Worm (Caenorhabditis elegans) whole organism, young adult: ENCODE data around the gene nhr-26.

Experiments used
- B0035.1 ChIP-seq: sonication (generic microtip); optimal IDR thresholded peaks from 2 replicates; lab custom pipeline; 2016; ENCODE audit warnings: missing genetic modification characterization, mild to moderate bottlenecking, missing compliant biosample characterization, missing genotype, missing genetic modification reagents
- C06A6.2 ChIP-seq: fragments of 200-800 bp; sonication (Bioruptor generic); conservative IDR thresholded peaks from 2 replicates; pipeline ENCODE4 v1.3.6; 2022; ENCODE audit warnings: missing genetic modification characterization, missing compliant biosample characterization
- F22D6.2 ChIP-seq: sonication (generic microtip); optimal IDR thresholded peaks from 2 replicates; lab custom pipeline; 2016; ENCODE audit warnings: mild to moderate bottlenecking, missing genetic modification characterization, missing compliant biosample characterization
- F39B2.1 ChIP-seq: fragments of 200-800 bp; sonication (Bioruptor generic); IDR thresholded peaks from 2 replicates; pipeline ENCODE4 v1.3.6; 2022; ENCODE audit warnings: missing genetic modification reagents, missing genetic modification characterization, missing compliant biosample characterization
- F52B5.7 ChIP-seq: sonication (generic microtip); optimal IDR thresholded peaks from 2 replicates; lab custom pipeline; 2016; ENCODE audit warnings: mild to moderate bottlenecking, missing genetic modification characterization, missing compliant biosample characterization
- Y56A3A.18 ChIP-seq: fragments of 200-800 bp; sonication (Bioruptor generic); IDR thresholded peaks from 2 replicates; pipeline ENCODE4 v1.3.6; 2022; ENCODE audit warnings: missing genetic modification reagents, missing genetic modification characterization, missing compliant biosample characterization
- ama-1 ChIP-seq, 3 experiments: fragments of 150-350 bp in 1 of 3; sonication (generic microtip) in 2 of 3; optimal IDR thresholded peaks; 2 replicates each; lab custom pipeline; 2014 to 2018; ENCODE audit warnings: missing biosample characterization in 2 of 3, missing genetic modification characterization in 2 of 3, missing genetic modification reagents in 2 of 3
- atf-7 ChIP-seq: sonication (generic microtip); optimal IDR thresholded peaks from 2 replicates; lab custom pipeline; 2017; ENCODE audit warnings: mild to moderate bottlenecking, missing genetic modification characterization, missing compliant biosample characterization
- attf-6 ChIP-seq: fragments of 200-800 bp; sonication (Bioruptor generic); IDR thresholded peaks from 2 replicates; pipeline ENCODE4 v1.3.6; 2022; ENCODE audit warnings: missing genetic modification reagents, missing genetic modification characterization, missing compliant biosample characterization
- bed-1 ChIP-seq: fragments of 200-800 bp; sonication (Bioruptor generic); IDR thresholded peaks from 2 replicates; pipeline ENCODE4 v1.3.6; 2022; ENCODE audit warnings: missing genetic modification reagents, missing genetic modification characterization, missing compliant biosample characterization
- ceh-100 ChIP-seq: fragments of 200-800 bp; sonication (Bioruptor generic); IDR thresholded peaks from 2 replicates; pipeline ENCODE4 v1.3.6; 2022; ENCODE audit warnings: missing genetic modification reagents, missing genetic modification characterization, missing compliant biosample characterization
- ceh-91 ChIP-seq: fragments of 200-800 bp; sonication (Bioruptor generic); IDR thresholded peaks from 2 replicates; pipeline ENCODE4 v1.3.6; 2022; ENCODE audit warnings: missing genetic modification reagents, missing genetic modification characterization, missing compliant biosample characterization
- chd-7 ChIP-seq: sonication (generic microtip); optimal IDR thresholded peaks from 2 replicates; lab custom pipeline; 2016; ENCODE audit warnings: mild to moderate bottlenecking, missing genetic modification characterization, moderate library complexity, missing compliant biosample characterization
- efl-1 ChIP-seq: fragments of 150-350 bp; optimal IDR thresholded peaks from 2 replicates; lab custom pipeline; 2014; ENCODE audit warnings: missing biosample characterization, missing genetic modification reagents, missing genetic modification characterization
- egrh-3 ChIP-seq: fragments of 200-800 bp; sonication (Bioruptor generic); IDR thresholded peaks from 2 replicates; pipeline ENCODE4 v1.3.6; 2022; ENCODE audit warnings: missing genetic modification reagents, missing genetic modification characterization, missing compliant biosample characterization
- hlh-26 ChIP-seq: fragments of 200-800 bp; sonication (Bioruptor generic); conservative IDR thresholded peaks from 2 replicates; pipeline ENCODE4 v1.3.6; 2022; ENCODE audit warnings: missing genetic modification reagents, missing genetic modification characterization, missing compliant biosample characterization
- hrde-1 ChIP-seq: sonication (generic microtip); optimal IDR thresholded peaks from 2 replicates; lab custom pipeline; 2016; ENCODE audit warnings: missing genetic modification characterization, mild to moderate bottlenecking, missing compliant biosample characterization, moderate library complexity, missing genotype, missing genetic modification reagents, borderline replicate concordance
- hsf-1 ChIP-seq: fragments of 200-800 bp; sonication (Bioruptor generic); IDR thresholded peaks from 2 replicates; pipeline ENCODE4 v1.3.6; 2022; ENCODE audit warnings: missing genetic modification reagents, missing genetic modification characterization, missing compliant biosample characterization
- let-526 ChIP-seq: fragments of 200-800 bp; sonication (Bioruptor generic); IDR thresholded peaks from 2 replicates; pipeline ENCODE4 v1.3.6; 2022; ENCODE audit warnings: missing genetic modification reagents, missing genetic modification characterization, missing compliant biosample characterization
- lin-26 ChIP-seq: fragments of 200-800 bp; sonication (Bioruptor generic); IDR thresholded peaks from 2 replicates; pipeline ENCODE4 v1.3.6; 2022; ENCODE audit warnings: missing genetic modification reagents, missing genetic modification characterization, missing compliant biosample characterization
- lin-35 ChIP-seq, 3 experiments: fragments of 150-350 bp in 2 of 3; sonication (generic microtip) in 1 of 3; optimal IDR thresholded peaks; 2 replicates each; lab custom pipeline; 2014 to 2018; ENCODE audit warnings: missing biosample characterization in 3 of 3, missing genetic modification characterization in 3 of 3, missing genetic modification reagents in 3 of 3
- lin-40 ChIP-seq: sonication (generic microtip); optimal IDR thresholded peaks from 2 replicates; lab custom pipeline; 2016; ENCODE audit warnings: missing genetic modification characterization, mild to moderate bottlenecking, missing compliant biosample characterization, missing genotype, missing genetic modification reagents
- lin-54 ChIP-seq: fragments of 200-800 bp; sonication (Bioruptor generic); optimal IDR thresholded peaks from 2 replicates; lab custom pipeline; 2018; ENCODE audit warnings: mild to moderate bottlenecking, missing genetic modification characterization, missing compliant biosample characterization
- lir-1 ChIP-seq: fragments of 200-800 bp; sonication (Bioruptor generic); conservative IDR thresholded peaks from 2 replicates; pipeline ENCODE4 v1.3.6; 2022; ENCODE audit warnings: missing genetic modification reagents, missing genetic modification characterization, missing compliant biosample characterization
- lsl-1 ChIP-seq: fragments of 200-800 bp; sonication (Bioruptor generic); optimal IDR thresholded peaks from 2 replicates; lab custom pipeline; 2018; ENCODE audit warnings: mild to moderate bottlenecking, missing genetic modification characterization, moderate library complexity, missing compliant biosample characterization
- madf-10 ChIP-seq: sonication (generic microtip); optimal IDR thresholded peaks from 2 replicates; lab custom pipeline; 2016; ENCODE audit warnings: mild to moderate bottlenecking, missing genetic modification characterization, missing compliant biosample characterization
- madf-6 ChIP-seq: fragments of 200-800 bp; sonication (Bioruptor generic); IDR thresholded peaks from 2 replicates; pipeline ENCODE4 v1.3.6; 2022; ENCODE audit warnings: missing genetic modification reagents, missing genetic modification characterization, missing compliant biosample characterization
- madf-8 ChIP-seq: fragments of 200-800 bp; sonication (Bioruptor generic); conservative IDR thresholded peaks from 2 replicates; pipeline ENCODE4 v1.3.6; 2022; ENCODE audit warnings: missing genetic modification reagents, missing genetic modification characterization, missing compliant biosample characterization
- mes-4 ChIP-seq: sonication (generic microtip); optimal IDR thresholded peaks from 2 replicates; lab custom pipeline; 2016; ENCODE audit warnings: missing genotype, missing genetic modification characterization, missing compliant biosample characterization
- nfya-2 ChIP-seq: fragments of 200-800 bp; sonication (Bioruptor generic); IDR thresholded peaks from 2 replicates; pipeline ENCODE4 v1.3.6; 2022; ENCODE audit warnings: missing genetic modification reagents, missing genetic modification characterization, missing compliant biosample characterization
- nhr-179 ChIP-seq: sonication (generic microtip); optimal IDR thresholded peaks from 2 replicates; lab custom pipeline; 2016; ENCODE audit warnings: mild to moderate bottlenecking, missing genetic modification characterization, missing compliant biosample characterization
- nhr-80 ChIP-seq: sonication (generic microtip); optimal IDR thresholded peaks from 2 replicates; lab custom pipeline; 2016; ENCODE audit warnings: missing genetic modification characterization, missing compliant biosample characterization
- nhr-90 ChIP-seq: sonication (generic microtip); optimal IDR thresholded peaks from 2 replicates; lab custom pipeline; 2016; ENCODE audit warnings: missing genotype, mild to moderate bottlenecking, missing genetic modification characterization, missing compliant biosample characterization
- pbrm-1 ChIP-seq: fragments of 200-800 bp; sonication (Bioruptor generic); IDR thresholded peaks from 2 replicates; pipeline ENCODE4 v1.3.6; 2022; ENCODE audit warnings: missing genetic modification reagents, missing genetic modification characterization, missing compliant biosample characterization
- pha-4 ChIP-seq: fragments of 150-350 bp; sonication (generic microtip); optimal IDR thresholded peaks from 2 replicates; lab custom pipeline; 2014; ENCODE audit warnings: missing biosample characterization, missing genetic modification reagents, missing genetic modification characterization
- rpc-1 ChIP-seq, 2 experiments: fragments of 150-350 bp in 1 of 2; sonication (generic microtip) in 1 of 2; optimal IDR thresholded peaks; 2 replicates each; lab custom pipeline; 2014 to 2018; ENCODE audit warnings: missing biosample characterization in 1 of 2, missing genetic modification characterization in 1 of 2, missing genetic modification reagents in 1 of 2, missing genotype in 1 of 2
- snpc-1.1 ChIP-seq: sonication (generic microtip); optimal IDR thresholded peaks from 2 replicates; lab custom pipeline; 2017; ENCODE audit warnings: missing genetic modification characterization, mild to moderate bottlenecking, missing compliant biosample characterization, antibody characterized with exemption, moderate library complexity, missing genotype, missing genetic modification reagents; ENCODE audit not compliant: insufficient read depth
- snpc-1.3 ChIP-seq: sonication (generic microtip); optimal IDR thresholded peaks from 2 replicates; lab custom pipeline; 2017; ENCODE audit warnings: missing genetic modification characterization, mild to moderate bottlenecking, missing compliant biosample characterization, antibody characterized with exemption, moderate library complexity, missing genotype, missing genetic modification reagents; ENCODE audit not compliant: insufficient read depth
- snpc-4 ChIP-seq, 5 experiments: fragments of 150-350 bp in 1 of 5; sonication (generic microtip) in 4 of 5; optimal IDR thresholded peaks; 2 replicates each; lab custom pipeline; 2014 to 2018; ENCODE audit warnings: missing genetic modification characterization in 5 of 5, missing biosample characterization in 3 of 5, antibody characterized with exemption in 2 of 5, mild to moderate bottlenecking in 2 of 5, missing compliant biosample characterization in 2 of 5, missing genotype in 2 of 5, moderate library complexity in 2 of 5, missing genetic modification reagents in 1 of 5
- somi-1 ChIP-seq: fragments of 200-800 bp; sonication (Bioruptor generic); optimal IDR thresholded peaks from 2 replicates; lab custom pipeline; 2018; ENCODE audit warnings: mild to moderate bottlenecking, missing genetic modification characterization, missing compliant biosample characterization
- sptf-2 ChIP-seq: fragments of 200-800 bp; sonication (Bioruptor generic); optimal IDR thresholded peaks from 2 replicates; lab custom pipeline; 2018; ENCODE audit warnings: mild to moderate bottlenecking, missing genetic modification characterization, missing compliant biosample characterization
- tbx-9 ChIP-seq: sonication (generic microtip); optimal IDR thresholded peaks from 2 replicates; lab custom pipeline; 2016; ENCODE audit warnings: borderline replicate concordance, missing genetic modification characterization, inconsistent platforms, missing compliant biosample characterization
- xnd-1 ChIP-seq: sonication (generic microtip); optimal IDR thresholded peaks from 2 replicates; lab custom pipeline; 2016; ENCODE audit warnings: missing genotype, missing genetic modification reagents, missing genetic modification characterization, missing compliant biosample characterization
- zim-3 ChIP-seq: sonication (generic microtip); optimal IDR thresholded peaks from 2 replicates; lab custom pipeline; 2017; ENCODE audit warnings: mild to moderate bottlenecking, missing genetic modification characterization, moderate library complexity, missing compliant biosample characterization
- ztf-22 ChIP-seq: fragments of 200-800 bp; sonication (Bioruptor generic); optimal IDR thresholded peaks from 2 replicates; lab custom pipeline; 2018; ENCODE audit warnings: mild to moderate bottlenecking, missing genetic modification characterization, moderate library complexity, missing compliant biosample characterization
- ztf-28 ChIP-seq: fragments of 200-800 bp; sonication (Bioruptor generic); IDR thresholded peaks from 2 replicates; pipeline ENCODE4 v1.3.6; 2022; ENCODE audit warnings: missing genetic modification reagents, missing genetic modification characterization, missing compliant biosample characterization

Gene nhr-26

DNA sequence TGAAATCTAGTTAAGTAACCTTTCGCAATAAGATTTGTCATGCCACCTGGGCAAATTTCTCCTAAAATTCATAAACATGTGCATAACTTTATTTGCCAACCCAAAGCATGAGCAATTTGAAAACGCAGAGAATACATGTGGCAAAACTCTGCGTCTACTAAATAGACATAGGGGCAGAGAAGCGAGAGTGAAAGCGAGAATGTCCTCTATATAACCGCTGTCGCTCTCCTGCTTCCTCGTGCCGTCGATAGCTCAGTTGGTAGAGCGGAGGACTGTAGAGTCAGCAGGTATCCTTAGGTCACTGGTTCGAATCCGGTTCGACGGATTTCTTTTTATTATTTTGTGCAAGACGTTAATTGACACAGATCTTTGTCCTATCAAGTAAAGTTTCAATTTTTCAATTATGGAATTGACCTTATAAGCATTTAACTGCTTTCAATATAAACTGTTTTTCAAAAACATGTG is 35.2 kb downstream of the nhr-26 start:
- no peak for TF ChIP-seq hlh-26 (GFP tag; lab: Robert Waterston, UW)
- peak; percentile 90 for TF ChIP-seq ama-1 (optimal IDR thresholded peaks at IDR 0.05; lab: Kevin White, UChicago)
- TF ChIP-seq ama-1 (GFP tag; optimal IDR thresholded peaks at IDR 0.05; lab: Kevin White, UChicago) = peak; percentile 50 to 54
- peak; percentile 85 for TF ChIP-seq C06A6.2 (GFP tag; lab: Robert Waterston, UW)
- peak; percentile 73 for TF ChIP-seq atf-7 (tag; lab: Kevin White, UChicago)
- TF ChIP-seq nhr-90 (tag; lab: Kevin White, UChicago) = peak; percentile 93
- peak; percentile 77 for TF ChIP-seq madf-10
- TF ChIP-seq xnd-1 (tag; lab: Kevin White, UChicago) = no peak
- TF ChIP-seq snpc-4 (GFP tag; optimal IDR thresholded peaks at IDR 0.05; lab: Kevin White, UChicago) = peak; percentile 79
- peak in 3 of 4 experiments; percentile 45 to 76 (median 62) for TF ChIP-seq snpc-4 (tag; optimal IDR thresholded peaks at IDR 0.05; lab: Kevin White, UChicago)
- peak; percentile 1 for TF ChIP-seq lsl-1
- peak in 1 of 3 experiments; percentile 82 for TF ChIP-seq lin-35 (GFP tag; optimal IDR thresholded peaks at IDR 0.05; lab: Kevin White, UChicago)
- TF ChIP-seq pbrm-1 = peak; percentile 86
- peak; percentile 95 for TF ChIP-seq rpc-1 (optimal IDR thresholded peaks at IDR 0.05; lab: Kevin White, UChicago)
- peak; percentile 96 for TF ChIP-seq rpc-1 (tag; optimal IDR thresholded peaks at IDR 0.05; lab: Kevin White, UChicago)
- TF ChIP-seq tbx-9 (tag; lab: Kevin White, UChicago) = peak; percentile 86
- TF ChIP-seq zim-3 = peak; percentile 90
- peak; percentile 40 for TF ChIP-seq F22D6.2 (tag; lab: Kevin White, UChicago)
- peak; percentile 89 for TF ChIP-seq F52B5.7
- peak; percentile 91 for TF ChIP-seq Y56A3A.18 (GFP tag; lab: Robert Waterston, UW)
- peak; percentile 55 for TF ChIP-seq hrde-1 (tag; lab: Kevin White, UChicago)
- TF ChIP-seq somi-1 (GFP tag; lab: Kevin White, UChicago) = peak; percentile 71
- TF ChIP-seq mes-4 (tag; lab: Kevin White, UChicago) = peak; percentile 85
- TF ChIP-seq pha-4 (tag; lab: Kevin White, UChicago) = no peak
- TF ChIP-seq bed-1 = peak; percentile 79
- no peak; the same call in 1 of the 2 replicates for TF ChIP-seq madf-8 (GFP tag; lab: Robert Waterston, UW)
- peak; percentile 1 for TF ChIP-seq snpc-1.1 (tag; lab: Kevin White, UChicago)
- peak; percentile 75 for TF ChIP-seq B0035.1 (tag; lab: Kevin White, UChicago)
- peak; percentile 76 for TF ChIP-seq lin-54 (GFP tag; lab: Kevin White, UChicago)
- no peak; the same call in 1 of the 2 replicates for TF ChIP-seq ceh-91
- peak; percentile 11 for TF ChIP-seq sptf-2 (GFP tag; lab: Kevin White, UChicago)
- peak; percentile 96 for TF ChIP-seq lin-26 (GFP tag; lab: Robert Waterston, UW)
- peak; percentile 85 for TF ChIP-seq lin-40 (tag; lab: Kevin White, UChicago)
- no peak for TF ChIP-seq nfya-2 (GFP tag; lab: Robert Waterston, UW)
- peak; percentile 78 for TF ChIP-seq snpc-1.3 (tag; lab: Kevin White, UChicago)
- peak; percentile 39; the same call in 1 of the 2 replicates for TF ChIP-seq hsf-1 (GFP tag; lab: Robert Waterston, UW)
- TF ChIP-seq attf-6 (GFP tag; lab: Robert Waterston, UW) = 0 out of 2 replicates have a peak, but pooled peaks have one; percentile 50
- peak; percentile 85 for TF ChIP-seq ztf-28
- TF ChIP-seq let-526 (GFP tag; lab: Robert Waterston, UW) = peak; percentile 90
- peak; percentile 81 for TF ChIP-seq nhr-179
- no peak for TF ChIP-seq efl-1 (GFP tag; lab: Kevin White, UChicago)
- peak; percentile 57; the same call in 1 of the 2 replicates for TF ChIP-seq lir-1 (GFP tag; lab: Robert Waterston, UW)
- peak; percentile 62 for TF ChIP-seq ceh-100 (GFP tag; lab: Robert Waterston, UW)
- peak; percentile 91 for TF ChIP-seq chd-7
- TF ChIP-seq egrh-3 (GFP tag; lab: Robert Waterston, UW) = peak; percentile 75
- TF ChIP-seq ztf-22 (GFP tag; lab: Kevin White, UChicago) = no peak
- peak; percentile 67 for TF ChIP-seq madf-6 (GFP tag; lab: Robert Waterston, UW)
- TF ChIP-seq nhr-80 (tag; lab: Kevin White, UChicago) = peak; percentile 22
- TF ChIP-seq F39B2.1 (GFP tag; lab: Robert Waterston, UW) = no peak
